Worm (Caenorhabditis elegans) whole organism, L4 larva: ENCODE measurements around the gene F44E7.9.

Experiments used
- T26A8.4 ChIP-seq: fragments of 200-800 bp; sonication (Bioruptor generic); IDR thresholded peaks from 2 replicates; pipeline ENCODE4 v1.3.6; 2022; ENCODE audit warnings: missing genetic modification characterization, missing compliant biosample characterization
- aly-2 ChIP-seq: sonication (generic microtip); optimal IDR thresholded peaks from 2 replicates; lab custom pipeline; 2018; ENCODE audit warnings: missing biosample characterization, missing genetic modification characterization
- ama-1 ChIP-seq: fragments of 150-350 bp; optimal IDR thresholded peaks from 2 replicates; lab custom pipeline; 2014; ENCODE audit warnings: inconsistent platforms, mixed read lengths
- dve-1 ChIP-seq: sonication (generic microtip); optimal IDR thresholded peaks from 2 replicates; lab custom pipeline; 2017; ENCODE audit warnings: antibody characterized with exemption, mild to moderate bottlenecking, missing genetic modification characterization, missing compliant biosample characterization; ENCODE audit not compliant: insufficient read depth
- fkh-10 ChIP-seq: fragments of 150-350 bp; optimal IDR thresholded peaks from 2 replicates; lab custom pipeline; 2014; ENCODE audit warnings: missing biosample characterization, missing genetic modification reagents, missing genetic modification characterization
- hif-1 ChIP-seq, 2 experiments: sonication (generic microtip); optimal IDR thresholded peaks; 2 replicates each; lab custom pipeline; 2016 to 2017; ENCODE audit warnings: missing compliant biosample characterization in 2 of 2, missing genetic modification characterization in 2 of 2, missing genetic modification reagents in 2 of 2, missing genotype in 2 of 2, mild to moderate bottlenecking in 1 of 2
- mdt-29 ChIP-seq: fragments of 200-800 bp; sonication (Bioruptor generic); IDR thresholded peaks from 2 replicates; pipeline ENCODE4 v1.3.6; 2022; ENCODE audit warnings: missing genetic modification reagents, missing genetic modification characterization, missing compliant biosample characterization
- mep-1 ChIP-seq: fragments of 150-350 bp; sonication (generic microtip); optimal IDR thresholded peaks from 3 replicates; lab custom pipeline; 2014; ENCODE audit warnings: missing biosample characterization, missing genetic modification characterization
- nhr-237 ChIP-seq: sonication (generic microtip); optimal IDR thresholded peaks from 2 replicates; lab custom pipeline; 2017; ENCODE audit warnings: missing biosample characterization, missing genetic modification characterization
- nhr-48 ChIP-seq: sonication (generic microtip); optimal IDR thresholded peaks from 2 replicates; lab custom pipeline; 2016; ENCODE audit warnings: mild to moderate bottlenecking, missing genetic modification characterization, missing compliant biosample characterization
- nhr-76 ChIP-seq: fragments of 150-350 bp; optimal IDR thresholded peaks from 2 replicates; lab custom pipeline; 2014; ENCODE audit warnings: missing biosample characterization, missing genetic modification characterization
- skn-1 ChIP-seq: fragments of 150-350 bp; optimal IDR thresholded peaks from 2 replicates; lab custom pipeline; 2014; ENCODE audit warnings: missing biosample characterization, missing genetic modification characterization
- snpc-1.2 ChIP-seq: fragments of 200-800 bp; sonication (Bioruptor generic); IDR thresholded peaks from 2 replicates; pipeline ENCODE4 v1.3.6; 2022; ENCODE audit warnings: missing genetic modification reagents, missing genetic modification characterization, missing compliant biosample characterization
- vab-7 ChIP-seq: fragments of 200-800 bp; sonication (Bioruptor generic); IDR thresholded peaks from 2 replicates; pipeline ENCODE4 v1.3.6; 2022; ENCODE audit warnings: missing genetic modification reagents, missing genetic modification characterization, missing compliant biosample characterization

DNA sequence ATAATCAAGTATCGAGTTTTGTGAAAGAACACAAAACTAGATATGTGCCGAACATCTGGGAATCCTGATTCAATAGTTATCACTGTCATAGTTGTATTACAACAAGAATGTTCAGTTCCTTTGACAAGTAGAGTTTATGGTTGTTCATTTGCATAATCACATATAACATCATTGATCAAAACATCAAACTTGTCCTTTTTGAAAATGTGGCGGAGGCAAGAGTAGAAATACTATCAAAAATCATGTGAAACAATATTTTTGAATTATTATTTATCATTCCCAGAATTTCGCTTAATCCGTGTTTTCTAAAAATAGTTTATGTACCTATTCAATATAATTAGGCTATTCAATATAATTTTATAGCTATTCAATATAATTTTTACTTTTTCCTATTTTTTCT lies 5.7 kb upstream of the F44E7.9 start, which contains the start of gene F44E7.7:
- no peak for TF ChIP-seq aly-2 (tag; lab: Kevin White, UChicago)
- no peak for TF ChIP-seq nhr-48 (tag; lab: Kevin White, UChicago)
- TF ChIP-seq T26A8.4 (GFP tag; lab: Robert Waterston, UW) = no peak
- no peak for TF ChIP-seq vab-7 (GFP tag; lab: Robert Waterston, UW)
- TF ChIP-seq snpc-1.2 = no peak
- TF ChIP-seq mdt-29 (GFP tag; lab: Robert Waterston, UW) = no peak
- TF ChIP-seq nhr-237 = no peak
- no peak for TF ChIP-seq mep-1 (tag; lab: Kevin White, UChicago)
- TF ChIP-seq nhr-76 (tag; lab: Kevin White, UChicago) = no peak
- TF ChIP-seq ama-1 = no peak
- no peak for TF ChIP-seq hif-1 (tag; optimal IDR thresholded peaks at IDR 0.05; lab: Kevin White, UChicago)
- TF ChIP-seq fkh-10 (GFP tag; lab: Kevin White, UChicago) = no peak
- TF ChIP-seq dve-1 (tag; lab: Kevin White, UChicago) = no peak
- TF ChIP-seq skn-1 (tag; lab: Kevin White, UChicago) = no peak
